Fruit fly (Drosophila melanogaster): ENCODE measurements around the gene GC1.

GC1 gene

DNA sequence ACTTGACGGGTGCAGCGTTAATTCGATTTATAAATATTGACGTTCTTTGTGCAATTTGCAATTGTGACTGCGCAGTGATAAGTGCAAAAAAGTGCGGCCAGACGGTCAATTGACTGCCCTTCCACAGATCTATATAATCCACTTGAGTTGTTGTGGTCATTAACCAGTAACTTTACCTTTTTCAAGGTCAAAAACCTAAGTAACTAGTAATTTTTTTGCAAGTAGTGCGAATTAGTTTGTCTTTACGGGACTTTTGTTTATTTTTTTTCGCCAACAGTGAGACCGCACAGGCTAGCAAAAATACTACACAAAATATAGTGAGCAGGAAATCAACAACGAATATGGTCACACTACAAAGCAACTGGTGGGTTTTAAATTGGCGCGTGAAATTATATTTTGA lies 7.1 kb downstream of the GC1 start, which contains the start of gene Tango9 (continued):
- peak; percentile 33; the same call in 1 of the 3 replicates for TF ChIP-seq knrl (GFP tag; IDR thresholded peaks at IDR 0.05; ENCODE audit: partially characterized antibody)
- no peak for TF ChIP-seq CG7271 (tag; optimal IDR thresholded peaks at IDR 0.05)
- TF ChIP-seq Dbx (GFP tag; IDR thresholded peaks at IDR 0.05): no peak
- TF ChIP-seq stc (GFP tag; IDR thresholded peaks at IDR 0.05): no peak
- no peak for TF ChIP-seq prd (optimal IDR thresholded peaks at IDR 0.05)
- no peak for TF ChIP-seq prd (GFP tag; IDR thresholded peaks at IDR 0.05)
- TF ChIP-seq CG8478 (optimal IDR thresholded peaks at IDR 0.05): no peak
- TF ChIP-seq CG7786 (GFP tag; optimal IDR thresholded peaks at IDR 0.05): no peak
- TF ChIP-seq CG13123 (GFP tag; optimal IDR thresholded peaks at IDR 0.05): no peak
- no peak for TF ChIP-seq CG34376 (GFP tag; optimal IDR thresholded peaks at IDR 0.05)
- no peak for TF ChIP-seq CG10959 (GFP tag; IDR thresholded peaks at IDR 0.05)
- TF ChIP-seq ems (GFP tag; optimal IDR thresholded peaks at IDR 0.05): no peak
- TF ChIP-seq fu2 (GFP tag; optimal IDR thresholded peaks at IDR 0.05): no peak
- TF ChIP-seq inv (GFP tag; IDR thresholded peaks at IDR 0.05; ENCODE audit: partially characterized antibody): no peak
- TF ChIP-seq CG4730 (GFP tag; IDR thresholded peaks at IDR 0.05): no peak
- TF ChIP-seq peb (GFP tag; IDR thresholded peaks at IDR 0.05): no peak
- TF ChIP-seq CG11695 (GFP tag; IDR thresholded peaks at IDR 0.05): no peak
- no peak for TF ChIP-seq mam (GFP tag; optimal IDR thresholded peaks at IDR 0.05)
- TF ChIP-seq nerfin-1 (tag; optimal IDR thresholded peaks at IDR 0.05): no peak
- no peak for TF ChIP-seq zen2 (GFP tag; IDR thresholded peaks at IDR 0.05; ENCODE audit: partially characterized antibody)
- TF ChIP-seq amos (GFP tag; IDR thresholded peaks at IDR 0.05; ENCODE audit: partially characterized antibody): no peak
- no peak for TF ChIP-seq CG12071 (GFP tag; optimal IDR thresholded peaks at IDR 0.05)
- 0 out of 2 replicates have a peak, but pooled peaks have one; percentile 33 for TF ChIP-seq vvl (GFP tag; IDR thresholded peaks at IDR 0.05)
- TF ChIP-seq CG10462 (GFP tag; optimal IDR thresholded peaks at IDR 0.05): no peak
- no peak for TF ChIP-seq repo (GFP tag; optimal IDR thresholded peaks at IDR 0.05)
- no peak for TF ChIP-seq CG8290 (GFP tag; optimal IDR thresholded peaks at IDR 0.05)
- peak in 1 of 2 experiments; percentile 36 for TF ChIP-seq CG8290 (tag; optimal IDR thresholded peaks at IDR 0.05)
- TF ChIP-seq Antp (GFP tag; optimal IDR thresholded peaks at IDR 0.05): no peak
- TF ChIP-seq kni (GFP tag; optimal IDR thresholded peaks at IDR 0.05): no peak
- no peak for TF ChIP-seq wek (GFP tag; optimal IDR thresholded peaks at IDR 0.05)
- no peak for TF ChIP-seq CG14014 (GFP tag; IDR thresholded peaks at IDR 0.05)
- TF ChIP-seq gt (GFP tag; IDR thresholded peaks at IDR 0.05): no peak
- TF ChIP-seq disco-r (GFP tag; optimal IDR thresholded peaks at IDR 0.05): no peak
- TF ChIP-seq Hand (GFP tag; optimal IDR thresholded peaks at IDR 0.05): no peak
- no peak for TF ChIP-seq CG17912 (GFP tag; optimal IDR thresholded peaks at IDR 0.05)
- TF ChIP-seq MESR4 (GFP tag; optimal IDR thresholded peaks at IDR 0.05): peak; percentile 37
- no peak for TF ChIP-seq CG10654 (GFP tag; optimal IDR thresholded peaks at IDR 0.05)
- no peak for TF ChIP-seq CG42726 (GFP tag; IDR thresholded peaks at IDR 0.05; ENCODE audit: partially characterized antibody)
- peak; percentile 25 for TF ChIP-seq CG2712 (tag; optimal IDR thresholded peaks at IDR 0.05)
- TF ChIP-seq CG4424 (GFP tag; optimal IDR thresholded peaks at IDR 0.05): no peak
- no peak for TF ChIP-seq sim (GFP tag; IDR thresholded peaks at IDR 0.05)
- TF ChIP-seq Dek (tag; optimal IDR thresholded peaks at IDR 0.05): no peak
- no peak for TF ChIP-seq gro (GFP tag; optimal IDR thresholded peaks at IDR 0.05)
- TF ChIP-seq CG32532 (GFP tag; IDR thresholded peaks at IDR 0.05): no peak
- peak; percentile 16 for TF ChIP-seq CG13624 (GFP tag; optimal IDR thresholded peaks at IDR 0.05)
- TF ChIP-seq Chrac-16 (GFP tag; optimal IDR thresholded peaks at IDR 0.05): no peak
- TF ChIP-seq en (GFP tag; optimal IDR thresholded peaks at IDR 0.05): no peak
- TF ChIP-seq CG43689 (GFP tag; IDR thresholded peaks at IDR 0.05): no peak
- TF ChIP-seq dmrt11E (tag; optimal IDR thresholded peaks at IDR 0.05): no peak
- no peak for TF ChIP-seq CG2129 (GFP tag; IDR thresholded peaks at IDR 0.05; ENCODE audit: partially characterized antibody)
- no peak for TF ChIP-seq CG1832 (GFP tag; optimal IDR thresholded peaks at IDR 0.05)
- TF ChIP-seq CG32772 (GFP tag; IDR thresholded peaks at IDR 0.05): no peak
- TF ChIP-seq CG15269 (tag; optimal IDR thresholded peaks at IDR 0.05): no peak
